Fruit fly (Drosophila melanogaster): Measurements from ENCODE around the gene Mcr.

Gene Mcr

dm6 chr2L:8087468-8087789, 4.6 kb upstream of the Mcr start:
- TF ChIP-seq Rel (GFP tag; optimal IDR thresholded peaks at IDR 0.05) (no peak), Rel (tag; optimal IDR thresholded peaks at IDR 0.05) (peak; percentile 16), br (GFP tag; optimal IDR thresholded peaks at IDR 0.05) (no peak)

DNA sequence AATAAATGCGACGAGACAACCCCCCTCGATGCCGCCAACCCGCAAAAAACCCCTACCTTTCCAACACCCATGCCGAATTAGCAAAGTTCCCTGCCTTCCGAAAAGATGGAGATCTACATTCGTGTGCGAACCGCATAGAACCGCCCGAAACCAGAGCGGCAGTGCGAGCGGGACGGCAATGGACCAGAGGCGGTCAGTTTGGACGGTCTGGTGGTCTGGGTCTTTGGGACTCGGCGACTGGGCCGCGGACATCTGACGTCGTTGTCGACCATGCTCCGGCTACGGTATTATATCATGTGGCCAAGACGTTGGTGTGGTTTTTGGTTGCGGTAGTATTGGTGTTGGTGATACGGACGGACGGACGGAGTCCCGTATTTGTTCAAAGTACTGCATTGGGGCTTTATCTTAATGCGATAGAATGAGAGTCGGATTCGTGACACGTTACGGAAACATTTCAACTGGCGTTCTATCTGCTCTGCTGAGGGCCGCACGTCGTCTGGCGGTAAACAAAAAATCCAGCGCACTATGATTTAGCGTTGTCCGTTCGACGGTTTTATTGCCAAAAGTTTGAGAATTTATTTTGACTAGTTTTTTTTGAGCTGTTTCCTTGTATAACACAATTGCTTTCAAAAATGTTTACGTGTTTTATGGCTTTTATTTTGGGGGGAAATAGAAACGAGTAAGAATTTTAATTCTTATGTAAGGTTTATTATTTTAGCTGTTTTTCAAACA, 4.1 kb upstream of the Mcr start:
- TF ChIP-seq Rel (GFP tag; optimal IDR thresholded peaks at IDR 0.05): no peak
- TF ChIP-seq Rel (tag; optimal IDR thresholded peaks at IDR 0.05): peak; percentile 3
- peak; percentile 19 for TF ChIP-seq br (GFP tag; optimal IDR thresholded peaks at IDR 0.05)
- TF ChIP-seq rgr (GFP tag; optimal IDR thresholded peaks at IDR 0.05): peak; percentile 11
- TF ChIP-seq GATAd (GFP tag; optimal IDR thresholded peaks at IDR 0.05): no peak
- TF ChIP-seq HLH106 (tag; optimal IDR thresholded peaks at IDR 0.05): peak; percentile 15
- peak; percentile 25 for TF ChIP-seq h (GFP tag; optimal IDR thresholded peaks at IDR 0.05)
- no peak for TF ChIP-seq dl (GFP tag; optimal IDR thresholded peaks at IDR 0.05; ENCODE audit: insufficient read depth in 1 of 2, partially characterized antibody in 2 of 2)

dm6 chr2L:8085466-8086164, 2.8 kb upstream of the Mcr start:
- TF ChIP-seq sv (GFP tag; optimal IDR thresholded peaks at IDR 0.05) (no peak), br (GFP tag; optimal IDR thresholded peaks at IDR 0.05) (no peak), lola (GFP tag; optimal IDR thresholded peaks at IDR 0.05) (no peak), jim (GFP tag; optimal IDR thresholded peaks at IDR 0.05) (no peak), CrebA (GFP tag; optimal IDR thresholded peaks at IDR 0.05; ENCODE audit: borderline replicate concordance) (no peak), Abd-B (GFP tag; optimal IDR thresholded peaks at IDR 0.05) (no peak)

DNA sequence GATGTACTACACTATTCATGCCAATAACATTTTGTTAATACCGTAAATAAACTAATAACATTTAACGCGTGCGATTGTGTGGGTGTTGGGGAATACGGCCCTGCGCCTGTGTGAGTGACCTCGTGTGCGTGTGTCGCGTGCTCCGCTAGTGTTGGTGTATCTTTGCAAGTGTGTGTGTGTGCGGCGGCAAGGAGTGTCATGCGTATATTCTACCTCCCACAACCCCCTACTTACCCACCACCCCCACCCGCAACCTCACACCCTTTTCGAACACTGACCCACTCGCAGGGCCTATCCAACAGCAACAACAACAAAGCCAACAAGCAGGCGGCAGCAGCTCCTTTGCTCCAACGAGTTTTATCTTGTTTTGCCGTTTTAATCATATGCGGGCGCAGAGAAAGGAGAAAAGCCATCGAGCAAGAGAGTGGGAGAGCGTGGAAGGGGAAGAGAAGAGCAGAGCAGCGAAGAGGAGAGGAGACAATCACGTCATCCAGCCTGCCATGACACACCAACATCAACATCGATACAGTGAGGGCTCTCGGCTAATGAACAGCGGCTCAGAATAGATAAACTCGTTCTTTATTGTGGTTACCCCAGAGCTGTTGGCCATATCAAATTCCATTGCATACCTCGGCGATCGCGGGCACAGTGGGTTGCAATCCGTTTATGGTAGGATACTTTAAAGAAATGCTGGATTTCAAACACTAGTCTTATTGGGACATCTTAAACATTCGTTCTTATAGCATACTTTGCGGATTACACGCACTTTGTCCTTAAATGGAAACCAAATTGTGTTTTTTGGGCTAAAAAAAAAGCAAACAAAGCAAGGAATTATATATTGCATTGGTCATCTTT, 1.8 kb upstream of the Mcr start:
- TF ChIP-seq OdsH (GFP tag; optimal IDR thresholded peaks at IDR 0.05): no peak
- no peak for TF ChIP-seq HLH106 (tag; optimal IDR thresholded peaks at IDR 0.05)
- no peak for TF ChIP-seq CrebA (GFP tag; optimal IDR thresholded peaks at IDR 0.05; ENCODE audit: borderline replicate concordance)
- TF ChIP-seq rgr (GFP tag; optimal IDR thresholded peaks at IDR 0.05): no peak
- peak; percentile 6 for TF ChIP-seq br (GFP tag; optimal IDR thresholded peaks at IDR 0.05)
- TF ChIP-seq pan (optimal IDR thresholded peaks at IDR 0.05): no peak
- no peak for TF ChIP-seq dsf (GFP tag; optimal IDR thresholded peaks at IDR 0.05; ENCODE audit: borderline replicate concordance)
- no peak for TF ChIP-seq Sp1 (GFP tag; optimal IDR thresholded peaks at IDR 0.05)
- no peak for TF ChIP-seq dmrt93B (GFP tag; optimal IDR thresholded peaks at IDR 0.05)
- peak in 1 of 2 experiments; percentile 39 for TF ChIP-seq dl (GFP tag; optimal IDR thresholded peaks at IDR 0.05; ENCODE audit: insufficient read depth in 1 of 2, partially characterized antibody in 2 of 2)
- TF ChIP-seq brk (GFP tag; optimal IDR thresholded peaks at IDR 0.05): no peak
- peak; percentile 29 for TF ChIP-seq Dif (GFP tag; optimal IDR thresholded peaks at IDR 0.05; ENCODE audit: partially characterized antibody)
- TF ChIP-seq Hr78 (GFP tag; optimal IDR thresholded peaks at IDR 0.05): no peak
- no peak for TF ChIP-seq Jra (GFP tag; optimal IDR thresholded peaks at IDR 0.05)
- TF ChIP-seq Hnf4 (GFP tag; optimal IDR thresholded peaks at IDR 0.05): no peak
- TF ChIP-seq CG32264 (GFP tag; optimal IDR thresholded peaks at IDR 0.05): no peak
- TF ChIP-seq Myc (optimal IDR thresholded peaks at IDR 0.05): no peak
- no peak for TF ChIP-seq CG9705 (GFP tag; optimal IDR thresholded peaks at IDR 0.05)
- no peak for TF ChIP-seq sv (GFP tag; optimal IDR thresholded peaks at IDR 0.05)
- TF ChIP-seq h (GFP tag; optimal IDR thresholded peaks at IDR 0.05): peak; percentile 13
- no peak for TF ChIP-seq lola (GFP tag; optimal IDR thresholded peaks at IDR 0.05)
- TF ChIP-seq GATAd (GFP tag; optimal IDR thresholded peaks at IDR 0.05): no peak
- TF ChIP-seq sage (GFP tag; optimal IDR thresholded peaks at IDR 0.05): no peak
- peak; percentile 14 for TF ChIP-seq woc (GFP tag; optimal IDR thresholded peaks at IDR 0.05)
- TF ChIP-seq tai (GFP tag; optimal IDR thresholded peaks at IDR 0.05): no peak
- TF ChIP-seq Vsx2 (GFP tag; optimal IDR thresholded peaks at IDR 0.05; ENCODE audit: partially characterized antibody): no peak
- TF ChIP-seq Rel (GFP tag; optimal IDR thresholded peaks at IDR 0.05): no peak
- TF ChIP-seq Rel (tag; optimal IDR thresholded peaks at IDR 0.05): no peak
- no peak for TF ChIP-seq Mio (GFP tag; optimal IDR thresholded peaks at IDR 0.05)
- peak; percentile 59 for TF ChIP-seq N (GFP tag; optimal IDR thresholded peaks at IDR 0.05)
- TF ChIP-seq Hr83 (GFP tag; optimal IDR thresholded peaks at IDR 0.05; ENCODE audit: poor library complexity, severe bottlenecking): no peak
- peak; percentile 8 for TF ChIP-seq fru (GFP tag; optimal IDR thresholded peaks at IDR 0.05)
- no peak for TF ChIP-seq usp (GFP tag; optimal IDR thresholded peaks at IDR 0.05)
- TF ChIP-seq foxo (GFP tag; optimal IDR thresholded peaks at IDR 0.05): peak in 1 of 2 experiments; percentile 16
- TF ChIP-seq psq (GFP tag; optimal IDR thresholded peaks at IDR 0.05): no peak
- no peak for TF ChIP-seq jim (GFP tag; optimal IDR thresholded peaks at IDR 0.05)
- no peak for TF ChIP-seq Dfd (GFP tag; optimal IDR thresholded peaks at IDR 0.05)
- peak; percentile 12 for TF ChIP-seq ey (GFP tag; optimal IDR thresholded peaks at IDR 0.05)
- no peak for TF ChIP-seq Abd-B (GFP tag; optimal IDR thresholded peaks at IDR 0.05)
